Worm (Caenorhabditis elegans): ENCODE data around the gene T10C6.7.
"Not testable (repeated sequence)": the region's sequence is repeated elsewhere in the genome, so short reads cannot be mapped to it uniquely, and the experiment has no call there.

ce11 chrV:16040140-16040827 lies 8.8 kb upstream of the T10C6.7 start, which contains the start of the genes his-4 and his-3:
- TF ChIP-seq scrt-1 (GFP tag; IDR thresholded peaks at IDR 0.05), result not testable (repeated sequence)
- TF ChIP-seq sea-1 (GFP tag; conservative IDR thresholded peaks at IDR 0.05) (peak; percentile 69), ama-1 (optimal IDR thresholded peaks at IDR 0.05) (peak; percentile 87)
